Fruit fly (Drosophila melanogaster) whole organism, embryonic: Measurements from ENCODE around the gene Efhc1.1.
"Not testable (repeated sequence)": the region's sequence is repeated elsewhere in the genome, so short reads cannot be mapped to it uniquely, and the experiment has no call there.

Experiments
- CTCF ChIP-seq: fragments of 200-800 bp; sonication (Bioruptor generic); optimal IDR thresholded peaks from 2 replicates; lab custom pipeline; 2017; ENCODE audit warnings: missing biosample characterization, mild to moderate bottlenecking, missing genetic modification characterization, moderate library complexity
- ham ChIP-seq: fragments of 200-800 bp; sonication (Bioruptor generic); IDR thresholded peaks from 2 replicates; pipeline ENCODE4 v1.3.6; 2022; ENCODE audit warnings: missing biosample characterization, missing genetic modification characterization

dm6 chrX:15799085-15799557 is 15.6 kb upstream of the Efhc1.1 start, which contains the start of the genes sordd2 and CG15602:
- TF ChIP-seq CTCF (GFP tag; lab: Kevin White, UChicago); ham (GFP tag; lab: Robert Waterston, UW): not testable (repeated sequence)
